Fruit fly (Drosophila melanogaster) whole organism, embryonic: Measurements from ENCODE around the gene Uba5.
A peak's percentile ranks its signal among the peaks of the same experiment; 100 is the strongest.

Source experiments
- BEAF-32 ChIP-seq: fragments of 200-800 bp; sonication (Bioruptor generic); optimal IDR thresholded peaks from 3 replicates; lab custom pipeline; 2017; ENCODE audit warnings: missing biosample characterization, missing genetic modification characterization, mild to moderate bottlenecking, moderate library complexity, missing genetic modification reagents
- Bteb2 ChIP-seq: fragments of 200-800 bp; sonication (Bioruptor generic); optimal IDR thresholded peaks from 2 replicates; lab custom pipeline; 2016; ENCODE audit warnings: missing biosample characterization, missing genetic modification characterization
- CG1233 ChIP-seq: fragments of 200-800 bp; sonication (Bioruptor generic); optimal IDR thresholded peaks from 4 replicates; lab custom pipeline; 2018; ENCODE audit warnings: missing biosample characterization, mild to moderate bottlenecking, missing genetic modification characterization
- CG15073 ChIP-seq: fragments of 200-800 bp; sonication (Bioruptor generic); optimal IDR thresholded peaks from 2 replicates; lab custom pipeline; 2016; ENCODE audit warnings: missing biosample characterization, missing genetic modification characterization
- CG17359 ChIP-seq: fragments of 200-800 bp; sonication (Bioruptor generic); optimal IDR thresholded peaks from 3 replicates; lab custom pipeline; 2018; ENCODE audit warnings: missing biosample characterization, mild to moderate bottlenecking, missing genetic modification characterization, moderate library complexity
- CG17361 ChIP-seq: fragments of 200-800 bp; sonication (Bioruptor generic); IDR thresholded peaks from 3 replicates; pipeline ENCODE4 v1.3.6; 2022; ENCODE audit warnings: missing biosample characterization, missing genetic modification characterization
- CG17568 ChIP-seq: fragments of 200-800 bp; sonication (Bioruptor generic); optimal IDR thresholded peaks from 2 replicates; lab custom pipeline; 2018; ENCODE audit warnings: missing biosample characterization, mild to moderate bottlenecking, missing genetic modification characterization, moderate library complexity
- CG18599 ChIP-seq: fragments of 200-800 bp; sonication (Bioruptor generic); optimal IDR thresholded peaks from 3 replicates; lab custom pipeline; 2017; ENCODE audit warnings: missing biosample characterization, missing genetic modification characterization, mild to moderate bottlenecking, moderate library complexity, missing genetic modification reagents
- CG2678 ChIP-seq: fragments of 200-800 bp; sonication (Bioruptor generic); optimal IDR thresholded peaks from 3 replicates; lab custom pipeline; 2019; ENCODE audit warnings: missing biosample characterization, mild to moderate bottlenecking, missing genetic modification characterization, moderate library complexity
- CG31224 ChIP-seq: fragments of 200-800 bp; sonication (Bioruptor generic); IDR thresholded peaks from 2 replicates; pipeline ENCODE4 v1.3.6; 2022; ENCODE audit warnings: missing biosample characterization, missing genetic modification characterization
- CG32772 ChIP-seq: fragments of 200-800 bp; sonication (Bioruptor generic); IDR thresholded peaks from 2 replicates; pipeline ENCODE4 v1.3.6; 2022; ENCODE audit warnings: missing biosample characterization, missing genetic modification characterization
- CG43689 ChIP-seq: fragments of 200-800 bp; sonication (Bioruptor generic); IDR thresholded peaks from 2 replicates; pipeline ENCODE4 v1.3.6; 2022; ENCODE audit warnings: missing biosample characterization, missing genetic modification characterization
- CG6254 ChIP-seq: fragments of 200-800 bp; sonication (Bioruptor generic); optimal IDR thresholded peaks from 3 replicates; lab custom pipeline; 2017; ENCODE audit warnings: mild to moderate bottlenecking, missing biosample characterization, missing genetic modification reagents, missing genetic modification characterization
- CG8478 ChIP-seq: fragments of >200 bp; optimal IDR thresholded peaks from 2 replicates; lab custom pipeline; 2018
- Dad ChIP-seq: fragments of 200-800 bp; sonication (Bioruptor generic); optimal IDR thresholded peaks from 3 replicates; lab custom pipeline; 2016; ENCODE audit warnings: missing biosample characterization, missing genetic modification characterization
- Dip3 ChIP-seq: fragments of 200-800 bp; sonication (Bioruptor generic); optimal IDR thresholded peaks from 3 replicates; lab custom pipeline; 2016; ENCODE audit warnings: missing biosample characterization, missing genetic modification characterization
- Dp ChIP-seq: fragments of 200-800 bp; sonication (Bioruptor generic); optimal IDR thresholded peaks from 2 replicates; lab custom pipeline; 2018; ENCODE audit warnings: missing biosample characterization, mild to moderate bottlenecking, missing genetic modification characterization, moderate library complexity
- Ets65A ChIP-seq: fragments of 200-800 bp; sonication (Bioruptor generic); peaks from one replicate; lab custom pipeline; 2016; ENCODE audit warnings: missing biosample characterization, missing genetic modification characterization
- Lhr ChIP-seq: fragments of 200-800 bp; sonication (Bioruptor generic); optimal IDR thresholded peaks from 3 replicates; lab custom pipeline; 2017; ENCODE audit warnings: mild to moderate bottlenecking, missing biosample characterization, missing genetic modification reagents, missing genetic modification characterization
- Med ChIP-seq: fragments of 200-800 bp; sonication (Bioruptor generic); peaks from one replicate; lab custom pipeline; 2016; ENCODE audit warnings: missing biosample characterization, missing genetic modification characterization, mild to moderate bottlenecking, inconsistent platforms, moderate library complexity
- Meics ChIP-seq: fragments of 200-800 bp; sonication (Bioruptor generic); optimal IDR thresholded peaks from 2 replicates; lab custom pipeline; 2017; ENCODE audit warnings: missing biosample characterization, mild to moderate bottlenecking, missing genetic modification characterization
- Nf-YB ChIP-seq: fragments of 200-800 bp; sonication (Bioruptor generic); optimal IDR thresholded peaks from 3 replicates; lab custom pipeline; 2019; ENCODE audit warnings: missing biosample characterization, mild to moderate bottlenecking, missing genetic modification characterization, moderate library complexity
- Nf-YC ChIP-seq: fragments of 200-800 bp; optimal IDR thresholded peaks from 3 replicates; lab custom pipeline; 2019; ENCODE audit warnings: missing biosample characterization, mild to moderate bottlenecking, missing genetic modification characterization, moderate library complexity
- Ravus ChIP-seq: fragments of 200-800 bp; sonication (Bioruptor generic); IDR thresholded peaks from 2 replicates; pipeline ENCODE4 v1.3.6; 2022; ENCODE audit warnings: missing biosample characterization, missing genetic modification characterization
- Xbp1 ChIP-seq: fragments of 200-800 bp; sonication (Bioruptor generic); optimal IDR thresholded peaks from 3 replicates; lab custom pipeline; 2016; ENCODE audit warnings: missing biosample characterization, mild to moderate bottlenecking, missing genetic modification characterization
- cas ChIP-seq: fragments of 200-800 bp; sonication (Bioruptor generic); IDR thresholded peaks from 2 replicates; pipeline ENCODE4 v1.3.6; 2022; ENCODE audit warnings: missing biosample characterization, missing genetic modification characterization
- chinmo ChIP-seq: fragments of 200-800 bp; sonication (Bioruptor generic); IDR thresholded peaks from 4 replicates; pipeline ENCODE4 v1.3.6; 2022; ENCODE audit warnings: missing biosample characterization, missing genetic modification characterization; ENCODE audit not compliant: partially characterized antibody
- chm ChIP-seq: fragments of 200-800 bp; sonication (Bioruptor generic); IDR thresholded peaks from 2 replicates; pipeline ENCODE4 v1.3.6; 2022; ENCODE audit warnings: missing biosample characterization, missing genetic modification characterization
- ci ChIP-seq: fragments of 200-800 bp; sonication (Bioruptor generic); IDR thresholded peaks from 3 replicates; pipeline ENCODE4 v1.3.6; 2022; ENCODE audit warnings: missing biosample characterization, missing genetic modification characterization
- cwo ChIP-seq: fragments of 200-800 bp; sonication (Bioruptor generic); optimal IDR thresholded peaks from 3 replicates; lab custom pipeline; 2017; ENCODE audit warnings: missing biosample characterization, missing genetic modification characterization, mild to moderate bottlenecking, moderate library complexity, missing genetic modification reagents
- exex ChIP-seq: fragments of 200-800 bp; sonication (Bioruptor generic); optimal IDR thresholded peaks from 4 replicates; lab custom pipeline; 2018; ENCODE audit warnings: missing biosample characterization, mild to moderate bottlenecking, missing genetic modification characterization, moderate library complexity
- ham ChIP-seq: fragments of 200-800 bp; sonication (Bioruptor generic); IDR thresholded peaks from 2 replicates; pipeline ENCODE4 v1.3.6; 2022; ENCODE audit warnings: missing biosample characterization, missing genetic modification characterization
- kah ChIP-seq: fragments of 200-800 bp; sonication (Bioruptor generic); optimal IDR thresholded peaks from 2 replicates; lab custom pipeline; 2018; ENCODE audit warnings: missing biosample characterization, mild to moderate bottlenecking, missing genetic modification characterization
- lab ChIP-seq: fragments of 200-800 bp; sonication (Bioruptor generic); optimal IDR thresholded peaks from 3 replicates; lab custom pipeline; 2017; ENCODE audit warnings: missing biosample characterization, missing genetic modification characterization, mild to moderate bottlenecking, moderate library complexity, missing genetic modification reagents
- mld ChIP-seq: fragments of 200-800 bp; sonication (Bioruptor generic); IDR thresholded peaks from 3 replicates; pipeline ENCODE4 v1.3.6; 2022; ENCODE audit warnings: missing biosample characterization, missing genetic modification characterization; ENCODE audit not compliant: partially characterized antibody
- psq ChIP-seq: fragments of 200-800 bp; sonication (Bioruptor generic); optimal IDR thresholded peaks from 2 replicates; lab custom pipeline; 2017; ENCODE audit warnings: missing biosample characterization, missing genetic modification characterization
- ro ChIP-seq: fragments of 200-800 bp; sonication (Bioruptor generic); IDR thresholded peaks from 2 replicates; pipeline ENCODE4 v1.3.6; 2022; ENCODE audit warnings: missing biosample characterization, missing genetic modification characterization
- row ChIP-seq: fragments of 200-800 bp; sonication (Bioruptor generic); IDR thresholded peaks from 3 replicates; pipeline ENCODE4 v1.3.6; 2022; ENCODE audit warnings: missing biosample characterization, missing genetic modification characterization
- sd ChIP-seq: fragments of 200-800 bp; sonication (Bioruptor generic); optimal IDR thresholded peaks from 3 replicates; lab custom pipeline; 2018; ENCODE audit warnings: missing biosample characterization, mild to moderate bottlenecking, missing genetic modification characterization, moderate library complexity
- sens ChIP-seq: fragments of 200-800 bp; sonication (Bioruptor generic); peaks from one replicate; lab custom pipeline; 2016; ENCODE audit warnings: missing biosample characterization, missing genetic modification characterization
- sens-2 ChIP-seq: fragments of 200-800 bp; sonication (Bioruptor generic); IDR thresholded peaks from 2 replicates; pipeline ENCODE4 v1.3.6; 2022; ENCODE audit warnings: missing biosample characterization, missing genetic modification characterization
- slbo ChIP-seq: fragments of 200-800 bp; sonication (Bioruptor generic); IDR thresholded peaks from 2 replicates; pipeline ENCODE4 v1.3.6; 2022; ENCODE audit warnings: missing biosample characterization, missing genetic modification characterization
- sqz ChIP-seq: fragments of 200-800 bp; sonication (Bioruptor generic); optimal IDR thresholded peaks from 3 replicates; lab custom pipeline; 2018; ENCODE audit warnings: missing biosample characterization, mild to moderate bottlenecking, missing genetic modification characterization
- tin ChIP-seq: fragments of 200-800 bp; sonication (Bioruptor generic); optimal IDR thresholded peaks from 3 replicates; lab custom pipeline; 2016; ENCODE audit warnings: missing biosample characterization, missing genetic modification characterization
- tll ChIP-seq, 2 experiments: fragments of 200-800 bp in 1 of 2; fragments of >200 bp in 1 of 2; sonication (Bioruptor generic) in 1 of 2; optimal IDR thresholded peaks; 2 replicates each; lab custom pipeline; 2017 to 2019; ENCODE audit warnings: missing biosample characterization in 2 of 2, missing genetic modification characterization in 2 of 2, mild to moderate bottlenecking in 1 of 2, moderate library complexity in 1 of 2
- tx ChIP-seq: fragments of 200-800 bp; sonication (Bioruptor generic); optimal IDR thresholded peaks from 2 replicates; lab custom pipeline; 2016; ENCODE audit warnings: missing biosample characterization, missing genetic modification characterization
- vvl ChIP-seq: fragments of 200-800 bp; sonication (Bioruptor generic); IDR thresholded peaks from 2 replicates; pipeline ENCODE4 v1.3.6; 2022; ENCODE audit warnings: missing biosample characterization, missing genetic modification characterization
- wor ChIP-seq: fragments of 200-800 bp; sonication (Bioruptor generic); IDR thresholded peaks from 2 replicates; pipeline ENCODE4 v1.3.6; 2022; ENCODE audit warnings: missing biosample characterization, missing genetic modification characterization

Uba5 gene

DNA sequence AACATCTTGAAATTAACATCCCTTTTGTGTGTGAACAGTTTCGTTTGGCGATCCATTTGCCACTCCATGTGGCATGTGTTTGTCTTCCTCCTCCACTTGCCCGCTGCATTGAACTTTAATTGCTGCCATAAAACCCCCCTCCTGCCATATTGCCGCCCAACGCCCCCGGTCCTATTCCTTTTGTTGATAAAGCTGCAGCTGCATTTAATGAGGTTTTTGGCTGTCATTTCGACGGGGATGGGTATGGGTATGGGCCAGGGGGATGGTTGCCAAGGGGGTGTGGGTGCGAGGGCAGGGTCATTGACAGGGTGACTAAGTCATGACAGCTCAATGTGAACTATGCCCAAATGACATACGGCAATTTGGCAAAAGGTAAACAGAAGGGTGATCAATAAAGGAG, 17.0 kb downstream of the Uba5 start (continued):
- TF ChIP-seq Nf-YB (GFP tag; lab: Kevin White, UChicago) = no peak
- no peak for TF ChIP-seq slbo (GFP tag; lab: Robert Waterston, UW)
- no peak for TF ChIP-seq Nf-YC (tag; lab: Kevin White, UChicago)

DNA sequence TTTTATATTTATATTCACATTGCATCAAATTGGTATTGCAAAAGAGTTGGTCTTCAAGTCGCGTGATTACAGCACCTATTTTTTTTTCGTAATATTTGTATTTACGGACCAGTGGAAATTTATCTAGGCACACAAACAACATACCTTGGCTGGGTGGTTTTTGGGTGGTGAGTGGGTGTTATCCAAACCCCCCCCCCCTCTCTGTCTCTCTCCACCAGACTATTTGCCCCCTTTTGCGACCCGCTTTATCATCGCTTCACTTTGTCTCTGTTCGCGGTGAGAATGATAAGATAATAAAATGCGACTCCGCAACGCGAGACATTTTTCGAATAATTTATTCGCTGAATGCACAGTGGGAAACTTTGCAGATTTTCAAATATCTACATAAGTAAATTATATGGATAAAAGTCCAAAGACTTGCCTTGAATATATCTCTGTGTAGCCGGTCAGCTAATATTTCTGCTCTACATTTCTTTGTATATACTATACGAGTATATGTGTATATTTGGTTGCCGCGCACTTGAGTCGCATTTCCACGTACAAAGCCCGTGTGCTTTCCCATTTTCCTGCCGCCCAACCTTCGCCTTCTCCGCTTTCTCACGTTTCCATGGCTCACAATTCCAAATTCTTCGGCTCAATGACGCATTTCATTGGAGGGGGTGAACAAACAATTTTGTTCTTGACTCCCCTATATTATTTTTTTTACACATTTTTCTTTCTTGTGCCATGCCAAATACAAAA, 18.1 kb downstream of the Uba5 start:
- TF ChIP-seq ro (GFP tag; lab: Robert Waterston, UW) = no peak
- TF ChIP-seq chinmo (GFP tag; lab: Robert Waterston, UW) = 0 out of 4 replicates have a peak, but pooled peaks have one; percentile 66
- no peak for TF ChIP-seq psq (GFP tag; lab: Kevin White, UChicago)
- TF ChIP-seq Ets65A (GFP tag; lab: Kevin White, UChicago) = peak; percentile 16
- TF ChIP-seq CG15073 = no peak
- no peak for TF ChIP-seq CG17568 (GFP tag; lab: Kevin White, UChicago)
- TF ChIP-seq lab (GFP tag; lab: Kevin White, UChicago) = peak; percentile 40
- no peak for TF ChIP-seq CG6254 (GFP tag; lab: Kevin White, UChicago)
- peak; percentile 9 for TF ChIP-seq exex (tag; lab: Kevin White, UChicago)
- no peak for TF ChIP-seq kah (GFP tag; lab: Kevin White, UChicago)
- no peak for TF ChIP-seq Ravus (GFP tag; lab: Robert Waterston, UW)
- TF ChIP-seq tll (GFP tag; optimal IDR thresholded peaks at IDR 0.05; lab: Kevin White, UChicago) = no peak
- 0 out of 3 replicates have a peak, but pooled peaks have one; percentile 5 for TF ChIP-seq CG17361 (GFP tag; lab: Robert Waterston, UW)
- TF ChIP-seq Meics (GFP tag; lab: Kevin White, UChicago) = peak; percentile 3
- TF ChIP-seq CG8478 = no peak
- TF ChIP-seq sd = peak; percentile 53
- no peak for TF ChIP-seq Dp
- TF ChIP-seq ci (GFP tag; lab: Robert Waterston, UW) = no peak
- TF ChIP-seq Lhr (GFP tag; lab: Kevin White, UChicago) = no peak
- peak; percentile 12 for TF ChIP-seq CG2678 (tag; lab: Kevin White, UChicago)
- peak; percentile 33 for TF ChIP-seq cwo
- no peak for TF ChIP-seq BEAF-32
- no peak for TF ChIP-seq mld (GFP tag; lab: Robert Waterston, UW)
- TF ChIP-seq Xbp1 (GFP tag; lab: Kevin White, UChicago) = no peak
- peak; percentile 3 for TF ChIP-seq CG1233 (GFP tag; lab: Kevin White, UChicago)
- no peak for TF ChIP-seq sqz
- TF ChIP-seq tin (GFP tag; lab: Kevin White, UChicago) = no peak
- no peak for TF ChIP-seq Dad (GFP tag; lab: Kevin White, UChicago)
- no peak for TF ChIP-seq CG31224 (GFP tag; lab: Robert Waterston, UW)
- TF ChIP-seq CG32772 (GFP tag; lab: Robert Waterston, UW) = no peak
- no peak for TF ChIP-seq wor (GFP tag; lab: Robert Waterston, UW)
- peak; percentile 48 for TF ChIP-seq CG18599 (GFP tag; lab: Kevin White, UChicago)
- TF ChIP-seq Bteb2 (GFP tag; lab: Kevin White, UChicago) = no peak
- TF ChIP-seq CG17359 (tag; lab: Kevin White, UChicago) = peak; percentile 4
- TF ChIP-seq chm (GFP tag; lab: Robert Waterston, UW) = 0 out of 2 replicates have a peak, but pooled peaks have one; percentile 16
- TF ChIP-seq vvl (GFP tag; lab: Robert Waterston, UW) = 0 out of 2 replicates have a peak, but pooled peaks have one; percentile 31
- TF ChIP-seq sens-2 = no peak
- no peak for TF ChIP-seq Dip3
- peak; percentile 40; the same call in 1 of the 3 replicates for TF ChIP-seq row
- no peak for TF ChIP-seq ham (GFP tag; lab: Robert Waterston, UW)
- no peak for TF ChIP-seq tx (GFP tag; lab: Kevin White, UChicago)
- peak; percentile 59 for TF ChIP-seq Med (GFP tag; lab: Kevin White, UChicago)
- TF ChIP-seq cas (GFP tag; lab: Robert Waterston, UW) = no peak
- peak; percentile 56 for TF ChIP-seq sens
- TF ChIP-seq CG43689 = no peak
